Worm (Caenorhabditis elegans) whole organism, L3 larva: ENCODE data around the gene crn-2.

ENCODE experiments used
- ama-1 ChIP-seq: fragments of 150-350 bp; optimal IDR thresholded peaks from 2 replicates; lab custom pipeline; 2018
- ceh-82 ChIP-seq: fragments of 150-350 bp; optimal IDR thresholded peaks from 2 replicates; lab custom pipeline; 2014; ENCODE audit warnings: missing biosample characterization, missing genetic modification characterization
- elt-2 ChIP-seq: sonication (generic microtip); optimal IDR thresholded peaks from 2 replicates; lab custom pipeline; 2016; ENCODE audit warnings: missing genetic modification reagents, mild to moderate bottlenecking, missing genetic modification characterization, missing compliant biosample characterization
- fkh-10 ChIP-seq: sonication (generic microtip); optimal IDR thresholded peaks from 2 replicates; lab custom pipeline; 2017; ENCODE audit warnings: missing biosample characterization, missing genetic modification reagents, missing genetic modification characterization
- nfya-1 ChIP-seq: sonication (generic microtip); optimal IDR thresholded peaks from 2 replicates; lab custom pipeline; 2017; ENCODE audit warnings: missing genetic modification characterization, mild to moderate bottlenecking, missing compliant biosample characterization, antibody characterized with exemption, moderate library complexity; ENCODE audit not compliant: insufficient read depth
- nhr-11 ChIP-seq: fragments of 150-350 bp; optimal IDR thresholded peaks from 2 replicates; lab custom pipeline; 2014; ENCODE audit warnings: missing biosample characterization, missing genetic modification characterization
- nhr-237 ChIP-seq: fragments of 150-350 bp; optimal IDR thresholded peaks from 2 replicates; lab custom pipeline; 2014; ENCODE audit warnings: missing biosample characterization, missing genetic modification characterization
- pqm-1 ChIP-seq: fragments of 150-350 bp; optimal IDR thresholded peaks from 2 replicates; lab custom pipeline; 2017; ENCODE audit warnings: missing biosample characterization, missing genetic modification characterization, inconsistent platforms

DNA sequence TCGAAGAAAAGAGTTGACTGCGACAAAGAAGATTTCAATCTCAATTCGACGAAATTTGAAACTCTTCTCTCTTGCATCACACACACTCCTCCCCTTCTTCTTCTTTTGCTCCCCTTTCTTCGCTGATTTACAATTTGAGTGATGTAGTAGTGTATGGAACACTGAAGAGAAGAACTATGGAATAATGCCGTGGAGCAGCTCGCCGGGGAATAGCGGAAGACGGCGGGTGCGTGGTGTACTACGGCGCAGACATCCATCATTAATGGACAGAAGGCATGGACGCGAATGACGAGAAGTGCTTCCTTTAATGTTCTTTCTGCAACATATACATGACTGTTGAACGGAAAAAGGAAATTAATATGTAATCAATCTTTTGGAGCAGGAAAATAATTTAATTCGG lies 11.6 kb upstream of the crn-2 start:
- TF ChIP-seq nhr-237 (tag; lab: Kevin White, UChicago) (no peak), ama-1 (peak; percentile 46), nfya-1 (tag; lab: Kevin White, UChicago) (peak; percentile 9), ceh-82 (tag; lab: Kevin White, UChicago) (no peak), fkh-10 (GFP tag; lab: Kevin White, UChicago) (no peak), pqm-1 (tag; lab: Kevin White, UChicago) (no peak), elt-2 (tag; lab: Kevin White, UChicago) (no peak), nhr-11 (tag; lab: Kevin White, UChicago) (no peak)
